Worm (Caenorhabditis elegans) whole organism, early embryonic: ENCODE data around the gene lgc-22.

ENCODE experiments used
- F13C5.2 ChIP-seq: sonication (generic microtip); optimal IDR thresholded peaks from 2 replicates; lab custom pipeline; 2017; ENCODE audit warnings: mild to moderate bottlenecking, missing genetic modification characterization, inconsistent platforms, missing compliant biosample characterization
- aly-1 ChIP-seq: sonication (generic microtip); optimal IDR thresholded peaks from 2 replicates; lab custom pipeline; 2016; ENCODE audit warnings: missing genetic modification characterization, missing compliant biosample characterization
- ama-1 ChIP-seq: fragments of 150-350 bp; optimal IDR thresholded peaks from 2 replicates; lab custom pipeline; 2014
- ceh-13 ChIP-seq: fragments of 200-800 bp; sonication (Bioruptor generic); optimal IDR thresholded peaks from 2 replicates; lab custom pipeline; 2018; ENCODE audit warnings: mild to moderate bottlenecking, missing genetic modification characterization, missing compliant biosample characterization
- ceh-36 ChIP-seq: sonication (generic microtip); optimal IDR thresholded peaks from 2 replicates; lab custom pipeline; 2016; ENCODE audit warnings: missing genetic modification characterization, inconsistent platforms, missing compliant biosample characterization
- ets-7 ChIP-seq: sonication (generic microtip); optimal IDR thresholded peaks from 2 replicates; lab custom pipeline; 2016; ENCODE audit warnings: missing genotype, missing genetic modification characterization, missing compliant biosample characterization
- flt-1 ChIP-seq: fragments of 200-800 bp; sonication (Bioruptor generic); IDR thresholded peaks from 2 replicates; pipeline ENCODE4 v1.3.6; 2022; ENCODE audit warnings: missing genetic modification characterization, missing compliant biosample characterization
- hmbx-1 ChIP-seq: sonication (generic microtip); optimal IDR thresholded peaks from 2 replicates; lab custom pipeline; 2016; ENCODE audit warnings: mild to moderate bottlenecking, missing genetic modification characterization, missing compliant biosample characterization
- hmg-4 ChIP-seq: fragments of 200-800 bp; sonication (Bioruptor generic); optimal IDR thresholded peaks from 2 replicates; lab custom pipeline; 2018; ENCODE audit warnings: mild to moderate bottlenecking, missing genetic modification characterization, missing compliant biosample characterization
- hnd-1 ChIP-seq: sonication (generic microtip); optimal IDR thresholded peaks from 2 replicates; lab custom pipeline; 2016; ENCODE audit warnings: missing genetic modification characterization, missing compliant biosample characterization
- pes-1 ChIP-seq: fragments of 200-800 bp; sonication (Bioruptor generic); IDR thresholded peaks from 2 replicates; pipeline ENCODE4 v1.3.6; 2022; ENCODE audit warnings: missing genetic modification reagents, missing genetic modification characterization, missing compliant biosample characterization
- scrt-1 ChIP-seq: fragments of 200-800 bp; sonication (Bioruptor generic); IDR thresholded peaks from 2 replicates; pipeline ENCODE4 v1.3.6; 2022; ENCODE audit warnings: missing genetic modification characterization, missing compliant biosample characterization
- tbx-11 ChIP-seq: fragments of 200-800 bp; sonication (Bioruptor generic); IDR thresholded peaks from 2 replicates; pipeline ENCODE4 v1.3.6; 2022; ENCODE audit warnings: missing genetic modification characterization, missing compliant biosample characterization
- tra-4 ChIP-seq: sonication (generic microtip); optimal IDR thresholded peaks from 2 replicates; lab custom pipeline; 2017; ENCODE audit warnings: missing genetic modification characterization, missing compliant biosample characterization

ce11 chrIV:4267320-4267719, 33.8 kb upstream of the lgc-22 start, which contains the start of gene F36A4.4:
- no peak for TF ChIP-seq F13C5.2 (tag; lab: Kevin White, UChicago)
- TF ChIP-seq ceh-36 (tag; lab: Kevin White, UChicago), result no peak
- TF ChIP-seq scrt-1 (GFP tag; lab: Robert Waterston, UW), result no peak
- no peak for TF ChIP-seq tbx-11
- TF ChIP-seq ama-1 (lab: Kevin White, UChicago), result no peak
- no peak for TF ChIP-seq flt-1
- no peak for TF ChIP-seq pes-1 (GFP tag; lab: Robert Waterston, UW)
- TF ChIP-seq aly-1 (tag; lab: Kevin White, UChicago), result no peak
- no peak for TF ChIP-seq tra-4 (tag; lab: Kevin White, UChicago)
- no peak for TF ChIP-seq ceh-13 (GFP tag; lab: Kevin White, UChicago)
- no peak for TF ChIP-seq hmbx-1
- TF ChIP-seq hnd-1, result no peak
- TF ChIP-seq ets-7 (tag; lab: Kevin White, UChicago), result no peak
- no peak for TF ChIP-seq hmg-4 (GFP tag; lab: Kevin White, UChicago)
